Fruit fly (Drosophila melanogaster) whole organism, prepupa: ENCODE measurements around the gene His2Av.

ENCODE experiments used
- Blimp-1 ChIP-seq: fragments of 200-800 bp; sonication (Bioruptor generic); optimal IDR thresholded peaks from 3 replicates; lab custom pipeline; 2017; ENCODE audit warnings: missing biosample characterization, missing genetic modification characterization, mild to moderate bottlenecking, moderate library complexity, missing genetic modification reagents
- CG11294 ChIP-seq: fragments of 200-800 bp; sonication (Bioruptor generic); IDR thresholded peaks from 2 replicates; pipeline ENCODE4 v1.3.6; 2022; ENCODE audit warnings: missing biosample characterization, missing genetic modification characterization
- CG11762 ChIP-seq: fragments of 200-800 bp; sonication (Bioruptor generic); optimal IDR thresholded peaks from 3 replicates; lab custom pipeline; 2016; ENCODE audit warnings: missing biosample characterization, missing genetic modification characterization; ENCODE audit not compliant: insufficient read depth
- CG15336 ChIP-seq: fragments of 200-800 bp; sonication (Bioruptor generic); IDR thresholded peaks from 2 replicates; pipeline ENCODE4 v1.3.6; 2022; ENCODE audit warnings: missing biosample characterization, missing genetic modification characterization
- CG16779 ChIP-seq: fragments of 200-800 bp; sonication (Bioruptor generic); optimal IDR thresholded peaks from 3 replicates; lab custom pipeline; 2017; ENCODE audit warnings: missing biosample characterization, mild to moderate bottlenecking, missing genetic modification characterization
- CG3032 ChIP-seq: fragments of 200-800 bp; optimal IDR thresholded peaks from 2 replicates; lab custom pipeline; 2019; ENCODE audit warnings: missing biosample characterization, mild to moderate bottlenecking, missing genetic modification characterization, moderate library complexity
- CG31627 ChIP-seq: fragments of 200-800 bp; sonication (Bioruptor generic); optimal IDR thresholded peaks from 3 replicates; lab custom pipeline; 2016; ENCODE audit warnings: missing biosample characterization, missing genetic modification characterization
- CG32006 ChIP-seq: fragments of 200-800 bp; sonication (Bioruptor generic); optimal IDR thresholded peaks from 3 replicates; lab custom pipeline; 2017; ENCODE audit warnings: missing biosample characterization, mild to moderate bottlenecking, missing genetic modification characterization
- CG3919 ChIP-seq: fragments of 200-800 bp; sonication (Bioruptor generic); optimal IDR thresholded peaks from 3 replicates; lab custom pipeline; 2016; ENCODE audit warnings: missing biosample characterization, missing genetic modification characterization
- CG4318 ChIP-seq: fragments of 200-800 bp; sonication (Bioruptor generic); optimal IDR thresholded peaks from 3 replicates; lab custom pipeline; 2017; ENCODE audit warnings: missing biosample characterization, mild to moderate bottlenecking, missing genetic modification characterization
- CG6163 ChIP-seq: fragments of 200-800 bp; sonication (Bioruptor generic); IDR thresholded peaks from 3 replicates; pipeline ENCODE4 v1.3.6; 2022; ENCODE audit warnings: missing biosample characterization, missing genetic modification characterization
- CG6792 ChIP-seq: fragments of 200-800 bp; sonication (Bioruptor generic); optimal IDR thresholded peaks from 3 replicates; lab custom pipeline; 2016; ENCODE audit warnings: missing biosample characterization, missing genetic modification characterization
- CG6808 ChIP-seq: fragments of 200-800 bp; sonication (Bioruptor generic); optimal IDR thresholded peaks from 3 replicates; lab custom pipeline; 2017; ENCODE audit warnings: missing biosample characterization, missing genetic modification characterization, mild to moderate bottlenecking, moderate library complexity, missing genetic modification reagents
- CG6854 ChIP-seq: fragments of 200-800 bp; sonication (Bioruptor generic); optimal IDR thresholded peaks from 2 replicates; lab custom pipeline; 2017; ENCODE audit warnings: missing biosample characterization, mild to moderate bottlenecking, missing genetic modification characterization
- CG7368 ChIP-seq: fragments of 200-800 bp; sonication (Bioruptor generic); optimal IDR thresholded peaks from 3 replicates; lab custom pipeline; 2016; ENCODE audit warnings: missing biosample characterization, missing genetic modification characterization
- CG8119 ChIP-seq: fragments of 200-800 bp; sonication (Bioruptor generic); IDR thresholded peaks from 3 replicates; pipeline ENCODE4 v1.3.6; 2022; ENCODE audit warnings: missing biosample characterization, missing genetic modification characterization
- CG8319 ChIP-seq: fragments of 200-800 bp; sonication (Bioruptor generic); optimal IDR thresholded peaks from 3 replicates; lab custom pipeline; 2016; ENCODE audit warnings: missing biosample characterization, missing genetic modification characterization
- CG8632 ChIP-seq: fragments of 200-800 bp; sonication (Bioruptor generic); optimal IDR thresholded peaks from 3 replicates; lab custom pipeline; 2016; ENCODE audit warnings: missing biosample characterization, missing genetic modification characterization
- CG9139 ChIP-seq: fragments of 200-800 bp; sonication (Bioruptor generic); optimal IDR thresholded peaks from 3 replicates; lab custom pipeline; 2017; ENCODE audit warnings: missing biosample characterization, mild to moderate bottlenecking, missing genetic modification characterization
- Eip75B ChIP-seq: fragments of 200-800 bp; sonication (Bioruptor generic); optimal IDR thresholded peaks from 3 replicates; lab custom pipeline; 2016; ENCODE audit warnings: missing biosample characterization, missing genetic modification characterization
- Eip78C ChIP-seq: fragments of 200-800 bp; sonication (Bioruptor generic); peaks from one replicate; lab custom pipeline; 2016; ENCODE audit warnings: missing biosample characterization, missing genetic modification characterization
- Eip93F ChIP-seq: fragments of 200-800 bp; sonication (Bioruptor generic); optimal IDR thresholded peaks from 2 replicates; lab custom pipeline; 2016; ENCODE audit warnings: missing biosample characterization, mild to moderate bottlenecking, missing genetic modification characterization
- Ets21C ChIP-seq: fragments of 200-800 bp; sonication (Bioruptor generic); optimal IDR thresholded peaks from 3 replicates; lab custom pipeline; 2016; ENCODE audit warnings: missing biosample characterization, missing genetic modification characterization
- Ets96B ChIP-seq: fragments of 200-800 bp; optimal IDR thresholded peaks from 2 replicates; lab custom pipeline; 2019; ENCODE audit warnings: missing biosample characterization, mild to moderate bottlenecking, missing genetic modification characterization, moderate library complexity
- Gug ChIP-seq: fragments of 200-800 bp; sonication (Bioruptor generic); IDR thresholded peaks from 2 replicates; pipeline ENCODE4 v1.3.6; 2022; ENCODE audit warnings: missing biosample characterization, missing genetic modification characterization
- Hr4 ChIP-seq: fragments of 200-800 bp; sonication (Bioruptor generic); optimal IDR thresholded peaks from 3 replicates; lab custom pipeline; 2016; ENCODE audit warnings: missing biosample characterization, missing genetic modification characterization
- Lpt ChIP-seq: fragments of 200-800 bp; sonication (Bioruptor generic); optimal IDR thresholded peaks from 3 replicates; lab custom pipeline; 2016; ENCODE audit warnings: missing biosample characterization, missing genetic modification characterization
- Met ChIP-seq: fragments of 200-800 bp; sonication (Bioruptor generic); optimal IDR thresholded peaks from 3 replicates; lab custom pipeline; 2016; ENCODE audit warnings: missing biosample characterization, missing genetic modification characterization
- OdsH ChIP-seq: fragments of 200-800 bp; sonication (Bioruptor generic); optimal IDR thresholded peaks from 3 replicates; lab custom pipeline; 2016; ENCODE audit warnings: missing biosample characterization, missing genetic modification characterization
- Smox ChIP-seq: fragments of 200-800 bp; sonication (Bioruptor generic); optimal IDR thresholded peaks from 3 replicates; lab custom pipeline; 2016; ENCODE audit warnings: missing biosample characterization, missing genetic modification characterization
- achi ChIP-seq: fragments of 200-800 bp; sonication (Bioruptor generic); optimal IDR thresholded peaks from 3 replicates; lab custom pipeline; 2016; ENCODE audit warnings: missing biosample characterization, missing genetic modification characterization
- acj6 ChIP-seq: fragments of 200-800 bp; sonication (Bioruptor generic); optimal IDR thresholded peaks from 3 replicates; lab custom pipeline; 2016; ENCODE audit warnings: missing biosample characterization, missing genetic modification characterization
- esn ChIP-seq: fragments of 200-800 bp; sonication (Bioruptor generic); optimal IDR thresholded peaks from 2 replicates; lab custom pipeline; 2016; ENCODE audit warnings: missing biosample characterization, mild to moderate bottlenecking, missing genetic modification characterization, moderate library complexity
- fd59A ChIP-seq: fragments of 200-800 bp; sonication (Bioruptor generic); optimal IDR thresholded peaks from 2 replicates; lab custom pipeline; 2017; ENCODE audit warnings: missing biosample characterization, mild to moderate bottlenecking, missing genetic modification characterization, missing genetic modification reagents
- salr ChIP-seq, 2 experiments: fragments of 200-800 bp; sonication (Bioruptor generic); optimal IDR thresholded peaks; 3 replicates each; lab custom pipeline; 2016 to 2018; ENCODE audit warnings: missing biosample characterization in 2 of 2, missing genetic modification characterization in 2 of 2, mild to moderate bottlenecking in 1 of 2
- spab ChIP-seq: fragments of 200-800 bp; sonication (Bioruptor generic); optimal IDR thresholded peaks from 2 replicates; lab custom pipeline; 2017; ENCODE audit warnings: missing biosample characterization, mild to moderate bottlenecking, missing genetic modification characterization, missing genetic modification reagents
- ss ChIP-seq, 2 experiments: fragments of 200-800 bp; sonication (Bioruptor generic); optimal IDR thresholded peaks; 2 replicates in 1 of 2; 3 replicates in 1 of 2; lab custom pipeline; 2017 to 2018; ENCODE audit warnings: mild to moderate bottlenecking in 2 of 2, missing biosample characterization in 2 of 2, missing genetic modification characterization in 2 of 2, moderate library complexity in 1 of 2
- svp ChIP-seq: fragments of 200-800 bp; sonication (Bioruptor generic); peaks from one replicate; lab custom pipeline; 2016; ENCODE audit warnings: missing biosample characterization, missing genetic modification characterization
- topi ChIP-seq: fragments of 200-800 bp; sonication (Bioruptor generic); optimal IDR thresholded peaks from 3 replicates; lab custom pipeline; 2016; ENCODE audit warnings: missing biosample characterization, missing genetic modification characterization
- vri ChIP-seq: fragments of 200-800 bp; sonication (Bioruptor generic); optimal IDR thresholded peaks from 3 replicates; lab custom pipeline; 2016; ENCODE audit warnings: missing biosample characterization, mild to moderate bottlenecking, missing genetic modification characterization

Gene His2Av

DNA sequence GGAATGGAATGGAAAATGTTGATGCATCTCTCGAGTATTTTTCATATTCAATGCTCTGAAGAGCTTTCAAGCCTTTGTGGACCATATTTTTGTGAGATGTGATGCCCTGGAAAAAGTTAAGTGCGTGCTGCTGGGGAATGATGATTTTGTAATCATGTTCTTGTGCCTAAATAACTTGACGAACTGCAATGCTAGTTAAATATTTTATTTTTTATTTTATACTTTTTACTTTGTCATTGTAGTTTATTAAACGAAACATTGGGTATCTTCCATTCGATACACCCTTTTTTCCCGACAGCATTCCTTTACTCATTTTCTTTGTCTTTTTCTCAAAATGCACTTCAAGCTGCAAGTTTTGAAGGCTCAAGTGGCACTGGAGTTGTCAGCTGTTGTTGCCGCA lies 33.3 kb downstream of the His2Av start (continued):
- TF ChIP-seq Ets96B (tag; lab: Kevin White, UChicago): peak; percentile 27
- peak; percentile 68 for TF ChIP-seq CG32006
- peak; percentile 66 for TF ChIP-seq CG8119 (GFP tag; lab: Robert Waterston, UW)
- no peak for TF ChIP-seq Blimp-1
- TF ChIP-seq Hr4: peak; percentile 61
- no peak for TF ChIP-seq spab (GFP tag; lab: Kevin White, UChicago)
- TF ChIP-seq svp (GFP tag; lab: Kevin White, UChicago): no peak
- peak; percentile 35; the same call in 1 of the 2 replicates for TF ChIP-seq Gug
- peak; percentile 22 for TF ChIP-seq Met (GFP tag; lab: Kevin White, UChicago)
- TF ChIP-seq vri (GFP tag; lab: Kevin White, UChicago): peak; percentile 14
- peak in 1 of 2 experiments; percentile 22 for TF ChIP-seq salr (GFP tag; optimal IDR thresholded peaks at IDR 0.05; lab: Kevin White, UChicago)
- TF ChIP-seq CG16779: no peak
- TF ChIP-seq CG4318 (GFP tag; lab: Kevin White, UChicago): peak; percentile 16
- TF ChIP-seq CG11762 (GFP tag; lab: Kevin White, UChicago): peak; percentile 5
- TF ChIP-seq Eip78C (GFP tag; lab: Kevin White, UChicago): peak; percentile 85
- TF ChIP-seq CG11294 (GFP tag; lab: Robert Waterston, UW): 0 out of 2 replicates have a peak, but pooled peaks have one; percentile 20
- TF ChIP-seq achi (GFP tag; lab: Kevin White, UChicago): peak; percentile 60
- peak; percentile 51 for TF ChIP-seq CG6792 (GFP tag; lab: Kevin White, UChicago)
- TF ChIP-seq CG8319 (GFP tag; lab: Kevin White, UChicago): peak; percentile 18
- no peak for TF ChIP-seq ss (GFP tag; optimal IDR thresholded peaks at IDR 0.05; lab: Kevin White, UChicago)
- TF ChIP-seq Eip75B (GFP tag; lab: Kevin White, UChicago): peak; percentile 26
- TF ChIP-seq CG3919 (GFP tag; lab: Kevin White, UChicago): peak; percentile 67
- no peak for TF ChIP-seq Smox (GFP tag; lab: Kevin White, UChicago)
- TF ChIP-seq topi (GFP tag; lab: Kevin White, UChicago): peak; percentile 35
- no peak for TF ChIP-seq fd59A (GFP tag; lab: Kevin White, UChicago)
- peak; percentile 66 for TF ChIP-seq OdsH (GFP tag; lab: Kevin White, UChicago)
- no peak for TF ChIP-seq CG9139 (GFP tag; lab: Kevin White, UChicago)
- peak; percentile 50; the same call in 1 of the 3 replicates for TF ChIP-seq CG6163
- no peak for TF ChIP-seq CG6808
- TF ChIP-seq CG15336 (GFP tag; lab: Robert Waterston, UW): peak; percentile 76
- TF ChIP-seq CG31627 (GFP tag; lab: Kevin White, UChicago): peak; percentile 25
- TF ChIP-seq CG3032 (tag; lab: Kevin White, UChicago): no peak
- TF ChIP-seq Eip93F: no peak
- TF ChIP-seq esn (GFP tag; lab: Kevin White, UChicago): peak; percentile 52
- TF ChIP-seq CG6854: no peak
- TF ChIP-seq Lpt: peak; percentile 28

DNA sequence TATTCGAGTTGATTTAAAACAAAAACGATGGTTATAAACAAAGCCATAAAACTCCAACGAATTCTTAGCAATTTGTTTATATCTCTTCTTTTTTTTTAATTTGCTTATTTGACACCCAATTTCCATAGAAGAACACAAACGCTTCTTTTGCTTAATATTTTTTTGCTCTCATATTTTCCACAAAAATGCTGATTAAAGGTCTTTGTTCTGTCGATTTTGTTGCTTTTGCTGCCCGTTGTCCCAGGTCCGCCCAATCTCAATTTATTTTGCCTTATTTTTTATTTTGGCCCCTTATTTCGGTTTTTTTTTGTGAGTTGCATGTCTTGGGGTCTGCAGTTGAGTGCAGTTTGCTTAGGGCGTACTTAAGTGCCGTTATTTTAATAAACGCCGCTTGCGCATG lies 39.3 kb downstream of the His2Av start:
- no peak for TF ChIP-seq CG7368 (GFP tag; lab: Kevin White, UChicago)
- TF ChIP-seq CG6854: peak; percentile 60

DNA sequence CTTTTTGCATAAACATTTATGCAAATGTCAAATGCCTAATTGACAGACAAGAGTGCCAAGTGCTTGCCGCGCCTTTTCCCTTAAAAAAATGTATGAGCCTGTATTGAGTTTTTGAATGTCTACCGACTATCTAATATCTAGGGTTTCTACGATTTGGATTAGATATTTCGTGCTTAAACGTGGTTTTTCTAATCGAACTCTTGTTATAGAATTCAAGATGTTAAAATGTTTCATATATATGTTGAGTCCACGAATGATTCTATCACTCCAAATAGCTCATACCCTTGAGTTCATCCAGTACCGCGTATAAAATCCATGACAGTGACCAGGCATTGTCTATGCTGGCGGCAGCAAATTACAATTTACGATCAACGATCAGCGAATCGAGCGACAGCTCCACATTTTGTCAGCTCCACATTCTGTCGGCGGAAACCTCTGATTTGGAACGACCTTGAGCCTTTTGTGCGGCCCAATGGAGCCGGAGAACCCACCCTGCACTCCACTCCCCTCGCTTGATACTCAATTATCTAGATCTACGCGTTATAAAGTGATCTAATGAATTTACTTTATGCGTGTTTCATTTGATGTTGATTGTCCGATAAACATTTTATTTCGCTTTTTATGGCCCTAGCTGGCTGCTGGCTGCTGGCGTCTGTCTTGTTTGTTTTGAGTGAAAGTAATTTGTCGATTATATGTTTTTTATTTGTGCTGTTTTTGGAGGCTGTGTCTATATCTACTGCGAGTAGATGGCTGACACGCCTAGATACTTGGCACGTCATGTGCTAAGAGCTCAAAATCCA lies 40.2 kb downstream of the His2Av start:
- TF ChIP-seq topi (GFP tag; lab: Kevin White, UChicago) (no peak), acj6 (GFP tag; lab: Kevin White, UChicago) (no peak), Eip78C (GFP tag; lab: Kevin White, UChicago) (no peak), CG15336 (GFP tag; lab: Robert Waterston, UW) (0 out of 2 replicates have a peak, but pooled peaks have one; percentile 27), CG6163 (peak; percentile 22; the same call in 1 of the 3 replicates), CG8632 (GFP tag; lab: Kevin White, UChicago) (no peak), Ets21C (GFP tag; lab: Kevin White, UChicago) (no peak), CG32006 (no peak), CG31627 (GFP tag; lab: Kevin White, UChicago) (no peak)
